Worm (Caenorhabditis elegans) whole organism, young adult: Measurements from ENCODE around the gene col-90.
"Not testable (repeated sequence)": the region's sequence is repeated elsewhere in the genome, so short reads cannot be mapped to it uniquely, and the experiment has no call there.

Experiments
- F10E7.11 ChIP-seq: sonication (generic microtip); optimal IDR thresholded peaks from 2 replicates; lab custom pipeline; 2017; ENCODE audit warnings: mild to moderate bottlenecking, missing genetic modification characterization, moderate library complexity, missing compliant biosample characterization
- F33H1.4 ChIP-seq: fragments of 200-800 bp; sonication (Bioruptor generic); IDR thresholded peaks from 2 replicates; pipeline ENCODE4 v1.3.6; 2022; ENCODE audit warnings: missing genetic modification reagents, missing genetic modification characterization, missing compliant biosample characterization
- Y79H2A.3 ChIP-seq: fragments of 200-800 bp; sonication (Bioruptor generic); conservative IDR thresholded peaks from 2 replicates; pipeline ENCODE4 v1.3.6; 2022; ENCODE audit warnings: missing genetic modification reagents, missing genetic modification characterization, missing compliant biosample characterization
- dpff-1 ChIP-seq: sonication (generic microtip); optimal IDR thresholded peaks from 2 replicates; lab custom pipeline; 2017; ENCODE audit warnings: mild to moderate bottlenecking, missing genetic modification characterization, missing compliant biosample characterization
- egrh-3 ChIP-seq: fragments of 200-800 bp; sonication (Bioruptor generic); IDR thresholded peaks from 2 replicates; pipeline ENCODE4 v1.3.6; 2022; ENCODE audit warnings: missing genetic modification reagents, missing genetic modification characterization, missing compliant biosample characterization
- gei-17 ChIP-seq: fragments of 200-800 bp; sonication (Bioruptor generic); optimal IDR thresholded peaks from 2 replicates; lab custom pipeline; 2018; ENCODE audit warnings: mild to moderate bottlenecking, missing genetic modification characterization, missing compliant biosample characterization
- him-1 ChIP-seq: sonication (generic microtip); optimal IDR thresholded peaks from 2 replicates; lab custom pipeline; 2016; ENCODE audit warnings: missing genotype, missing genetic modification reagents, missing genetic modification characterization, missing compliant biosample characterization
- nfyb-1 ChIP-seq: fragments of 200-800 bp; sonication (Bioruptor generic); IDR thresholded peaks from 2 replicates; pipeline ENCODE4 v1.3.6; 2022; ENCODE audit warnings: missing genetic modification reagents, missing genetic modification characterization, missing compliant biosample characterization
- pha-4 ChIP-seq: fragments of 150-350 bp; sonication (generic microtip); optimal IDR thresholded peaks from 2 replicates; lab custom pipeline; 2014; ENCODE audit warnings: missing biosample characterization, missing genetic modification reagents, missing genetic modification characterization
- repo-1 ChIP-seq: sonication (generic microtip); optimal IDR thresholded peaks from 2 replicates; lab custom pipeline; 2017; ENCODE audit warnings: mild to moderate bottlenecking, missing genetic modification characterization, missing compliant biosample characterization
- unc-62 ChIP-seq: fragments of 150-350 bp; optimal IDR thresholded peaks from 2 replicates; lab custom pipeline; 2014; ENCODE audit warnings: missing biosample characterization, missing genetic modification reagents, missing genetic modification characterization
- zfh-2 ChIP-seq: fragments of 200-800 bp; sonication (Bioruptor generic); conservative IDR thresholded peaks from 2 replicates; pipeline ENCODE4 v1.3.6; 2022; ENCODE audit warnings: missing genetic modification reagents, missing genetic modification characterization, missing compliant biosample characterization

DNA sequence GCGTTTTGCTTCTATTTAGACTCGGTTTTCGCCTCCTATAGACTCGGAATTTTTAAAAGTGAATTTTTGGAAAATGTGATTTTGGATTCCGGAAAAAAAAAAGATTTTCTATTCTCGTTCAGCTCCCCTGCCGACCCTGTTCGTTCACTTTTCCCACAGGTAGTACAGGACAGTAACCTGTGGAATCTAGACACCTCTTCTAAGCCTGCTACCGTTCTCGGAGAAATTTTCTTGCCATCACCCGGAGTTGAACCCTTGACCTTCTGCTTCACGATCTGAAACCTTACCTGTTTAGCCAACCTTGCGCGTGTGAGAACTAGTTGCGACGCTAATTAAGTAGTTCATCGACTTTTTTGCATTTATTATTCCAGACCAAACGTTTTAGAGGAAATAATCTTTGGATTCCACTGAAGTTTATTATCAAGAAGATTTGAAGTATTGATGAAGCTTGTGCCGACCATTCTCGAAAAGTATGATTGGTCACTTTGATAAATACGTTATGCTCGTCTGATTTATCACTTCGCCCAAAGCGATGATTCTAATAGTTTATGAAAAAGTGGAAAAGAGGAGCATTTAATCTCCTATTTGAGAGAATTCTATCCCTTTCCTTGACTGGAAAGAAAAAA is 5.2 kb downstream of the col-90 start:
- TF ChIP-seq F10E7.11 (tag; lab: Kevin White, UChicago); unc-62 (GFP tag; lab: Kevin White, UChicago); zfh-2 (GFP tag; lab: Robert Waterston, UW); nfyb-1 (GFP tag; lab: Robert Waterston, UW); gei-17 (GFP tag; lab: Kevin White, UChicago); him-1; dpff-1; pha-4 (tag; lab: Kevin White, UChicago); repo-1 (tag; lab: Kevin White, UChicago): not testable (repeated sequence)
- TF ChIP-seq Y79H2A.3 (GFP tag; lab: Robert Waterston, UW) = peak; percentile 63; the same call in 1 of the 2 replicates
- peak; percentile 63 for TF ChIP-seq F33H1.4 (GFP tag; lab: Robert Waterston, UW)
- TF ChIP-seq egrh-3 = peak; percentile 30; the same call in 1 of the 2 replicates
